Fruit fly (Drosophila melanogaster) ovary, adult (tissue): ENCODE data around the gene 14-3-3epsilon.

Experiments used
- CG17801 ChIP-seq: fragments of 200-800 bp; optimal IDR thresholded peaks from 2 replicates; lab custom pipeline; 2019; ENCODE audit warnings: missing biosample characterization, mild to moderate bottlenecking, missing genetic modification characterization, moderate library complexity; ENCODE audit not compliant: partially characterized antibody

Gene 14-3-3epsilon

dm6 chr3R:18242089-18242955, at the start of gene 14-3-3epsilon, which contains the start of gene CG7156:
Gene 14-3-3epsilon, plus strand, starts transcription at chr3R:18242531.
Gene CG7156, minus strand, starts transcription at chr3R:18242159.
- peak; percentile 14 for TF ChIP-seq CG17801 (GFP tag; lab: Kevin White, UChicago)

- no peak for TF ChIP-seq CG17801 (GFP tag; lab: Kevin White, UChicago)
Observed at dm6 chr3R:18195295-18195694, 47.0 kb upstream of the 14-3-3epsilon start.

dm6 chr3R:18196622-18196990, 45.7 kb upstream of the 14-3-3epsilon start:
- no peak for TF ChIP-seq CG17801 (GFP tag; lab: Kevin White, UChicago)

dm6 chr3R:18196991-18197801, 45.1 kb upstream of the 14-3-3epsilon start:
- TF ChIP-seq CG17801 (GFP tag; lab: Kevin White, UChicago), result peak; percentile 93

dm6 chr3R:18197802-18198148, 44.6 kb upstream of the 14-3-3epsilon start:
- no peak for TF ChIP-seq CG17801 (GFP tag; lab: Kevin White, UChicago)

- peak; percentile 61 for TF ChIP-seq CG17801 (GFP tag; lab: Kevin White, UChicago)
Observed at dm6 chr3R:18198518-18199118, 43.7 kb upstream of the 14-3-3epsilon start.

- no peak for TF ChIP-seq CG17801 (GFP tag; lab: Kevin White, UChicago)
Observed at dm6 chr3R:18199177-18199884, 43.0 kb upstream of the 14-3-3epsilon start, which contains the start of the genes Ssdp and CG7985. Gene Ssdp, minus strand, starts transcription at chr3R:18199595. Gene CG7985, plus strand, starts transcription at chr3R:18199857.

dm6 chr3R:18199885-18200249, 42.5 kb upstream of the 14-3-3epsilon start:
- no peak for TF ChIP-seq CG17801 (GFP tag; lab: Kevin White, UChicago)

- TF ChIP-seq CG17801 (GFP tag; lab: Kevin White, UChicago), result no peak
Observed at dm6 chr3R:18208479-18208878, 33.9 kb upstream of the 14-3-3epsilon start, which contains the start of gene CG44158. Gene CG44158, plus strand, starts transcription at chr3R:18208779.

- TF ChIP-seq CG17801 (GFP tag; lab: Kevin White, UChicago), result peak; percentile 36
Observed at dm6 chr3R:18215300-18215699, 27.0 kb upstream of the 14-3-3epsilon start.

dm6 chr3R:18215900-18216299, 26.4 kb upstream of the 14-3-3epsilon start, which contains the start of gene CG14314:
Gene CG14314, plus strand, starts transcription at chr3R:18216142.
- no peak for TF ChIP-seq CG17801 (GFP tag; lab: Kevin White, UChicago)

dm6 chr3R:18220211-18220749, 22.1 kb upstream of the 14-3-3epsilon start, which contains the start of the genes CG7988 and CG7183:
Gene CG7988, plus strand, starts transcription at chr3R:18220526.
Gene CG7183, minus strand, starts transcription at chr3R:18220699.
- TF ChIP-seq CG17801 (GFP tag; lab: Kevin White, UChicago), result peak; percentile 98

dm6 chr3R:18223434-18223833, 18.9 kb upstream of the 14-3-3epsilon start, which contains the start of the genes mTerf5 and Non3:
Gene mTerf5, minus strand, starts transcription at chr3R:18223682.
Gene Non3, plus strand, starts transcription at chr3R:18223722.
- peak; percentile 73 for TF ChIP-seq CG17801 (GFP tag; lab: Kevin White, UChicago)
